Worm (Caenorhabditis elegans) whole organism, young adult: ENCODE data around the gene ZK809.9.

Source experiments
- B0261.1 ChIP-seq: sonication (generic microtip); optimal IDR thresholded peaks from 2 replicates; lab custom pipeline; 2016; ENCODE audit warnings: mild to moderate bottlenecking, missing genetic modification characterization, moderate library complexity, missing compliant biosample characterization
- C06A6.2 ChIP-seq: fragments of 200-800 bp; sonication (Bioruptor generic); conservative IDR thresholded peaks from 2 replicates; pipeline ENCODE4 v1.3.6; 2022; ENCODE audit warnings: missing genetic modification characterization, missing compliant biosample characterization
- D2030.7 ChIP-seq: fragments of 200-800 bp; sonication (Bioruptor generic); IDR thresholded peaks from 2 replicates; pipeline ENCODE4 v1.3.6; 2022; ENCODE audit warnings: missing genetic modification reagents, missing genetic modification characterization, missing compliant biosample characterization
- F10E7.11 ChIP-seq: sonication (generic microtip); optimal IDR thresholded peaks from 2 replicates; lab custom pipeline; 2017; ENCODE audit warnings: mild to moderate bottlenecking, missing genetic modification characterization, moderate library complexity, missing compliant biosample characterization
- F22D6.2 ChIP-seq: sonication (generic microtip); optimal IDR thresholded peaks from 2 replicates; lab custom pipeline; 2016; ENCODE audit warnings: mild to moderate bottlenecking, missing genetic modification characterization, missing compliant biosample characterization
- F57C9.4 ChIP-seq: sonication (generic microtip); optimal IDR thresholded peaks from 2 replicates; lab custom pipeline; 2017; ENCODE audit warnings: mild to moderate bottlenecking, missing genetic modification characterization, missing compliant biosample characterization
- K11D2.4 ChIP-seq: fragments of 200-800 bp; sonication (Bioruptor generic); IDR thresholded peaks from 2 replicates; pipeline ENCODE4 v1.3.6; 2022; ENCODE audit warnings: missing genetic modification reagents, missing genetic modification characterization, missing compliant biosample characterization
- Y53F4B.3 ChIP-seq: fragments of 200-800 bp; sonication (Bioruptor generic); IDR thresholded peaks from 2 replicates; pipeline ENCODE4 v1.3.6; 2022; ENCODE audit warnings: missing genetic modification reagents, missing genetic modification characterization, missing compliant biosample characterization
- Y67H2A.10 ChIP-seq: fragments of 200-800 bp; sonication (Bioruptor generic); conservative IDR thresholded peaks from 2 replicates; pipeline ENCODE4 v1.3.6; 2022; ENCODE audit warnings: missing genetic modification reagents, missing genetic modification characterization, missing compliant biosample characterization
- Y95B8A.8 ChIP-seq: fragments of 200-800 bp; sonication (Bioruptor generic); IDR thresholded peaks from 2 replicates; pipeline ENCODE4 v1.3.6; 2022; ENCODE audit warnings: missing genetic modification reagents, missing genetic modification characterization, missing compliant biosample characterization
- atf-7 ChIP-seq: sonication (generic microtip); optimal IDR thresholded peaks from 2 replicates; lab custom pipeline; 2017; ENCODE audit warnings: mild to moderate bottlenecking, missing genetic modification characterization, missing compliant biosample characterization
- athp-1 ChIP-seq: sonication (generic microtip); optimal IDR thresholded peaks from 2 replicates; lab custom pipeline; 2017; ENCODE audit warnings: mild to moderate bottlenecking, missing genetic modification characterization, missing compliant biosample characterization
- attf-5 ChIP-seq: fragments of 200-800 bp; sonication (Bioruptor generic); optimal IDR thresholded peaks from 2 replicates; lab custom pipeline; 2018; ENCODE audit warnings: mild to moderate bottlenecking, missing genetic modification characterization, missing compliant biosample characterization
- cebp-1 ChIP-seq, 2 experiments: fragments of 200-800 bp in 1 of 2; sonication (Bioruptor generic) in 1 of 2; sonication (generic microtip) in 1 of 2; IDR thresholded peaks in 1 of 2; optimal IDR thresholded peaks in 1 of 2; 2 replicates each; pipeline versions ENCODE4 v1.3.6 to Lab custom; 2017 to 2022; ENCODE audit warnings: missing compliant biosample characterization in 2 of 2, missing genetic modification characterization in 2 of 2, mild to moderate bottlenecking in 1 of 2, missing genetic modification reagents in 1 of 2, moderate library complexity in 1 of 2
- ceh-100 ChIP-seq: fragments of 200-800 bp; sonication (Bioruptor generic); IDR thresholded peaks from 2 replicates; pipeline ENCODE4 v1.3.6; 2022; ENCODE audit warnings: missing genetic modification reagents, missing genetic modification characterization, missing compliant biosample characterization
- ceh-58 ChIP-seq: fragments of 200-800 bp; sonication (Bioruptor generic); IDR thresholded peaks from 2 replicates; pipeline ENCODE4 v1.3.6; 2022; ENCODE audit warnings: missing genetic modification characterization, missing compliant biosample characterization
- dpl-1 ChIP-seq: fragments of 150-350 bp; optimal IDR thresholded peaks from 2 replicates; lab custom pipeline; 2014; ENCODE audit warnings: missing biosample characterization, missing genetic modification reagents, missing genetic modification characterization
- egl-18 ChIP-seq: fragments of 200-800 bp; sonication (Bioruptor generic); IDR thresholded peaks from 2 replicates; pipeline ENCODE4 v1.3.6; 2022; ENCODE audit warnings: missing genetic modification reagents, missing genetic modification characterization, missing compliant biosample characterization
- egrh-3 ChIP-seq: fragments of 200-800 bp; sonication (Bioruptor generic); IDR thresholded peaks from 2 replicates; pipeline ENCODE4 v1.3.6; 2022; ENCODE audit warnings: missing genetic modification reagents, missing genetic modification characterization, missing compliant biosample characterization
- ekl-4 ChIP-seq: fragments of 200-800 bp; sonication (Bioruptor generic); IDR thresholded peaks from 2 replicates; pipeline ENCODE4 v1.3.6; 2022; ENCODE audit warnings: missing genetic modification reagents, missing genetic modification characterization, missing compliant biosample characterization
- him-1 ChIP-seq: sonication (generic microtip); optimal IDR thresholded peaks from 2 replicates; lab custom pipeline; 2016; ENCODE audit warnings: missing genotype, missing genetic modification reagents, missing genetic modification characterization, missing compliant biosample characterization
- hlh-12 ChIP-seq: sonication (generic microtip); optimal IDR thresholded peaks from 2 replicates; lab custom pipeline; 2016; ENCODE audit warnings: missing genetic modification characterization, missing compliant biosample characterization
- hrde-1 ChIP-seq: sonication (generic microtip); optimal IDR thresholded peaks from 2 replicates; lab custom pipeline; 2016; ENCODE audit warnings: missing genetic modification characterization, mild to moderate bottlenecking, missing compliant biosample characterization, moderate library complexity, missing genotype, missing genetic modification reagents, borderline replicate concordance
- lag-1 ChIP-seq: fragments of 200-800 bp; sonication (Bioruptor generic); IDR thresholded peaks from 2 replicates; pipeline ENCODE4 v1.3.6; 2022; ENCODE audit warnings: missing genetic modification reagents, missing genetic modification characterization, missing compliant biosample characterization
- lin-35 ChIP-seq, 3 experiments: fragments of 150-350 bp in 2 of 3; sonication (generic microtip) in 1 of 3; optimal IDR thresholded peaks; 2 replicates each; lab custom pipeline; 2014 to 2018; ENCODE audit warnings: missing biosample characterization in 3 of 3, missing genetic modification characterization in 3 of 3, missing genetic modification reagents in 3 of 3
- lin-40 ChIP-seq: sonication (generic microtip); optimal IDR thresholded peaks from 2 replicates; lab custom pipeline; 2016; ENCODE audit warnings: missing genetic modification characterization, mild to moderate bottlenecking, missing compliant biosample characterization, missing genotype, missing genetic modification reagents
- lsl-1 ChIP-seq: fragments of 200-800 bp; sonication (Bioruptor generic); optimal IDR thresholded peaks from 2 replicates; lab custom pipeline; 2018; ENCODE audit warnings: mild to moderate bottlenecking, missing genetic modification characterization, moderate library complexity, missing compliant biosample characterization
- madf-3 ChIP-seq: fragments of 200-800 bp; sonication (Bioruptor generic); IDR thresholded peaks from 2 replicates; pipeline ENCODE4 v1.3.6; 2022; ENCODE audit warnings: missing genetic modification reagents, missing genetic modification characterization, missing compliant biosample characterization
- madf-6 ChIP-seq: fragments of 200-800 bp; sonication (Bioruptor generic); IDR thresholded peaks from 2 replicates; pipeline ENCODE4 v1.3.6; 2022; ENCODE audit warnings: missing genetic modification reagents, missing genetic modification characterization, missing compliant biosample characterization
- mcd-1 ChIP-seq: fragments of 200-800 bp; sonication (Bioruptor generic); IDR thresholded peaks from 2 replicates; pipeline ENCODE4 v1.3.6; 2022; ENCODE audit warnings: missing genetic modification reagents, missing genetic modification characterization, missing compliant biosample characterization
- mel-28 ChIP-seq: sonication (generic microtip); optimal IDR thresholded peaks from 2 replicates; lab custom pipeline; 2016; ENCODE audit warnings: borderline replicate concordance, mild to moderate bottlenecking, missing genetic modification characterization, missing compliant biosample characterization
- mes-4 ChIP-seq: sonication (generic microtip); optimal IDR thresholded peaks from 2 replicates; lab custom pipeline; 2016; ENCODE audit warnings: missing genotype, missing genetic modification characterization, missing compliant biosample characterization
- nfya-2 ChIP-seq: fragments of 200-800 bp; sonication (Bioruptor generic); IDR thresholded peaks from 2 replicates; pipeline ENCODE4 v1.3.6; 2022; ENCODE audit warnings: missing genetic modification reagents, missing genetic modification characterization, missing compliant biosample characterization
- nhr-120 ChIP-seq: fragments of 200-800 bp; sonication (Bioruptor generic); IDR thresholded peaks from 2 replicates; pipeline ENCODE4 v1.3.6; 2022; ENCODE audit warnings: missing genetic modification characterization, missing compliant biosample characterization
- nhr-179 ChIP-seq: sonication (generic microtip); optimal IDR thresholded peaks from 2 replicates; lab custom pipeline; 2016; ENCODE audit warnings: mild to moderate bottlenecking, missing genetic modification characterization, missing compliant biosample characterization
- pbrm-1 ChIP-seq: fragments of 200-800 bp; sonication (Bioruptor generic); IDR thresholded peaks from 2 replicates; pipeline ENCODE4 v1.3.6; 2022; ENCODE audit warnings: missing genetic modification reagents, missing genetic modification characterization, missing compliant biosample characterization
- rpc-1 ChIP-seq, 2 experiments: fragments of 150-350 bp in 1 of 2; sonication (generic microtip) in 1 of 2; optimal IDR thresholded peaks; 2 replicates each; lab custom pipeline; 2014 to 2018; ENCODE audit warnings: missing biosample characterization in 1 of 2, missing genetic modification characterization in 1 of 2, missing genetic modification reagents in 1 of 2, missing genotype in 1 of 2
- sea-2 ChIP-seq: fragments of 200-800 bp; sonication (Bioruptor generic); IDR thresholded peaks from 2 replicates; pipeline ENCODE4 v1.3.6; 2022; ENCODE audit warnings: missing genetic modification characterization, missing compliant biosample characterization
- snpc-1.1 ChIP-seq: sonication (generic microtip); optimal IDR thresholded peaks from 2 replicates; lab custom pipeline; 2017; ENCODE audit warnings: missing genetic modification characterization, mild to moderate bottlenecking, missing compliant biosample characterization, antibody characterized with exemption, moderate library complexity, missing genotype, missing genetic modification reagents; ENCODE audit not compliant: insufficient read depth
- snpc-4 ChIP-seq, 5 experiments: fragments of 150-350 bp in 1 of 5; sonication (generic microtip) in 4 of 5; optimal IDR thresholded peaks; 2 replicates each; lab custom pipeline; 2014 to 2018; ENCODE audit warnings: missing genetic modification characterization in 5 of 5, missing biosample characterization in 3 of 5, antibody characterized with exemption in 2 of 5, mild to moderate bottlenecking in 2 of 5, missing compliant biosample characterization in 2 of 5, missing genotype in 2 of 5, moderate library complexity in 2 of 5, missing genetic modification reagents in 1 of 5
- tlf-1 ChIP-seq: fragments of 200-800 bp; sonication (Bioruptor generic); optimal IDR thresholded peaks from 2 replicates; lab custom pipeline; 2018; ENCODE audit warnings: mild to moderate bottlenecking, missing genetic modification characterization, missing compliant biosample characterization
- unc-62 ChIP-seq: fragments of 150-350 bp; optimal IDR thresholded peaks from 2 replicates; lab custom pipeline; 2014; ENCODE audit warnings: missing biosample characterization, missing genetic modification reagents, missing genetic modification characterization
- ztf-25 ChIP-seq: fragments of 200-800 bp; sonication (Bioruptor generic); IDR thresholded peaks from 2 replicates; pipeline ENCODE4 v1.3.6; 2022; ENCODE audit warnings: missing genetic modification reagents, missing genetic modification characterization, missing compliant biosample characterization
- ztf-26 ChIP-seq: sonication (generic microtip); optimal IDR thresholded peaks from 2 replicates; lab custom pipeline; 2017; ENCODE audit warnings: missing genetic modification characterization, missing compliant biosample characterization
- ztf-28 ChIP-seq: fragments of 200-800 bp; sonication (Bioruptor generic); IDR thresholded peaks from 2 replicates; pipeline ENCODE4 v1.3.6; 2022; ENCODE audit warnings: missing genetic modification reagents, missing genetic modification characterization, missing compliant biosample characterization

ZK809.9 gene

ce11 chrIV:11692071-11692673, 27.1 kb downstream of the ZK809.9 start (continued):
- TF ChIP-seq F57C9.4 (tag; lab: Kevin White, UChicago) (no peak), dpl-1 (GFP tag; lab: Kevin White, UChicago) (no peak), mel-28 (tag; lab: Kevin White, UChicago) (no peak), D2030.7 (GFP tag; lab: Robert Waterston, UW) (no peak), lin-35 (GFP tag; optimal IDR thresholded peaks at IDR 0.05; lab: Kevin White, UChicago) (peak in 1 of 3 experiments; percentile 46), ceh-58 (GFP tag; lab: Robert Waterston, UW) (no peak), unc-62 (no peak), ztf-26 (tag; lab: Kevin White, UChicago) (peak; percentile 55), ekl-4 (no peak), athp-1 (no peak), ztf-25 (GFP tag; lab: Robert Waterston, UW) (no peak), attf-5 (GFP tag; lab: Kevin White, UChicago) (peak; percentile 92), sea-2 (GFP tag; lab: Robert Waterston, UW) (no peak), F10E7.11 (tag; lab: Kevin White, UChicago) (no peak), nfya-2 (GFP tag; lab: Robert Waterston, UW) (no peak), rpc-1 (optimal IDR thresholded peaks at IDR 0.05; lab: Kevin White, UChicago) (no peak), rpc-1 (tag; optimal IDR thresholded peaks at IDR 0.05; lab: Kevin White, UChicago) (no peak), egrh-3 (peak; percentile 47), K11D2.4 (GFP tag; lab: Robert Waterston, UW) (no peak), madf-6 (no peak), C06A6.2 (GFP tag; lab: Robert Waterston, UW) (no peak), nhr-179 (tag; lab: Kevin White, UChicago) (no peak), lin-40 (tag; lab: Kevin White, UChicago) (peak; percentile 58), snpc-4 (GFP tag; optimal IDR thresholded peaks at IDR 0.05; lab: Kevin White, UChicago) (no peak), snpc-4 (tag; optimal IDR thresholded peaks at IDR 0.05; lab: Kevin White, UChicago) (peak in 3 of 4 experiments; percentile 15 to 43 (median 25)), Y67H2A.10 (GFP tag; lab: Robert Waterston, UW) (0 out of 2 replicates have a peak, but pooled peaks have one; percentile 27), ceh-100 (GFP tag; lab: Robert Waterston, UW) (no peak), atf-7 (tag; lab: Kevin White, UChicago) (peak; percentile 48), hrde-1 (tag; lab: Kevin White, UChicago) (no peak), cebp-1 (GFP tag; IDR thresholded peaks at IDR 0.05; lab: Robert Waterston, UW) (no peak), cebp-1 (tag; optimal IDR thresholded peaks at IDR 0.05; lab: Kevin White, UChicago) (peak; percentile 72), tlf-1 (GFP tag; lab: Kevin White, UChicago) (no peak), madf-3 (GFP tag; lab: Robert Waterston, UW) (peak; percentile 83), snpc-1.1 (tag; lab: Kevin White, UChicago) (no peak), him-1 (no peak), B0261.1 (tag; lab: Kevin White, UChicago) (no peak), lag-1 (GFP tag; lab: Robert Waterston, UW) (no peak), nhr-120 (GFP tag; lab: Robert Waterston, UW) (no peak), lsl-1 (GFP tag; lab: Kevin White, UChicago) (no peak), Y53F4B.3 (no peak), mes-4 (tag; lab: Kevin White, UChicago) (no peak), Y95B8A.8 (no peak), ztf-28 (no peak), F22D6.2 (no peak), pbrm-1 (GFP tag; lab: Robert Waterston, UW) (peak; percentile 42; the same call in 1 of the 2 replicates), egl-18 (GFP tag; lab: Robert Waterston, UW) (no peak), mcd-1 (GFP tag; lab: Robert Waterston, UW) (peak; percentile 66), hlh-12 (tag; lab: Kevin White, UChicago) (no peak)
